Worm (Caenorhabditis elegans): Measurements from ENCODE around the gene srj-55.

DNA sequence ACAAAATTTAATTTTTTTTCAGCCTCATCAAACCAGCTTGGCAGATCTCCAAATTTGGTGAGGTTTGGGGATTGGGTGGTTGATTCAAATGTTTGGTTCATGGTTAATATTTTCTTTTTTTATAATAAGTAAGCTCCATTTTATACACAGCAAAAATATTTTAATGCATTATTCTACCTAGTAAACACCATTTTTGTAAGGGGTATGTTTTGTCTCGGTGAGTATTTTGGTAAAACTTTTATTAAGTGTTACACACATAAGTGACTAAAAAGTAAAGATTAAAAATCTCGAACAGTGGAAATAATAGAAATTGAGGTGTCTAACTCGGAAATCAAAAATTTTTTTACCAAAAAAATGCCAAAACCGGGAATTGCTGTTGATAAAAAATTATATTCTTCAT is 30.9 kb upstream of the srj-55 start, which contains the start of gene srw-4:
- TF ChIP-seq nhr-2 (tag; optimal IDR thresholded peaks at IDR 0.05) (no peak), pha-4 (tag; optimal IDR thresholded peaks at IDR 0.05) (no peak), nhr-12 (tag; optimal IDR thresholded peaks at IDR 0.05) (no peak), flh-1 (GFP tag; optimal IDR thresholded peaks at IDR 0.05) (no peak), mab-5 (tag; optimal IDR thresholded peaks at IDR 0.05) (no peak), drap-1 (GFP tag; optimal IDR thresholded peaks at IDR 0.05) (no peak), unc-62 (GFP tag; optimal IDR thresholded peaks at IDR 0.05) (no peak), lsy-2 (tag; optimal IDR thresholded peaks at IDR 0.05) (no peak)
